Worm (Caenorhabditis elegans): ENCODE data around the gene prp-19.

prp-19 gene

ce11 chrIII:5214162-5214561 lies 42.3 kb upstream of the prp-19 start:
- TF ChIP-seq zag-1 (tag; optimal IDR thresholded peaks at IDR 0.05) (no peak), ces-1 (GFP tag; optimal IDR thresholded peaks at IDR 0.05) (no peak), unc-86 (tag; optimal IDR thresholded peaks at IDR 0.05) (no peak)

ce11 chrIII:5211137-5211648 lies 39.3 kb upstream of the prp-19 start:
- TF ChIP-seq lin-35 (GFP tag; optimal IDR thresholded peaks at IDR 0.05) (peak in 1 of 2 experiments; percentile 7), nhr-20 (tag; optimal IDR thresholded peaks at IDR 0.05) (peak; percentile 23), lsy-2 (tag; optimal IDR thresholded peaks at IDR 0.05) (peak; percentile 1 to 62), nhr-47 (tag; optimal IDR thresholded peaks at IDR 0.05) (peak; percentile 56), ztf-4 (tag; optimal IDR thresholded peaks at IDR 0.05) (peak; percentile 22), nhr-71 (tag; optimal IDR thresholded peaks at IDR 0.05) (peak; percentile 50), C16A3.4 (tag; optimal IDR thresholded peaks at IDR 0.05) (peak; percentile 6), swsn-7 (tag; optimal IDR thresholded peaks at IDR 0.05) (peak; percentile 32), nhr-19 (GFP tag; conservative IDR thresholded peaks at IDR 0.05) (peak; percentile 19; the same call in 1 of the 2 replicates), tbx-2 (tag; optimal IDR thresholded peaks at IDR 0.05) (peak; percentile 26), efl-1 (optimal IDR thresholded peaks at IDR 0.05) (peak in 1 of 2 experiments; percentile 10), efl-1 (GFP tag; optimal IDR thresholded peaks at IDR 0.05 in 1 of 2) (peak in 1 of 2 experiments; percentile 56), elt-2 (tag; optimal IDR thresholded peaks at IDR 0.05) (peak; percentile 29), blmp-1 (tag; optimal IDR thresholded peaks at IDR 0.05) (peak; percentile 2), mep-1 (tag; optimal IDR thresholded peaks at IDR 0.05) (peak; percentile 21), nhr-85 (tag) (peak; percentile 0), sup-37 (GFP tag; optimal IDR thresholded peaks at IDR 0.05) (peak; percentile 51), nhr-90 (tag; optimal IDR thresholded peaks at IDR 0.05; ENCODE audit: poor library complexity) (peak; percentile 41), xbp-1 (tag; optimal IDR thresholded peaks at IDR 0.05) (peak; percentile 26), mdl-1 (tag; optimal IDR thresholded peaks at IDR 0.05) (peak in 1 of 2 experiments; percentile 29)

ce11 chrIII:5210269-5210668 lies 38.4 kb upstream of the prp-19 start:
- TF ChIP-seq isw-1 (GFP tag; IDR thresholded peaks at IDR 0.05) (no peak), efl-1 (optimal IDR thresholded peaks at IDR 0.05) (no peak), efl-1 (GFP tag; optimal IDR thresholded peaks at IDR 0.05 in 1 of 2) (peak in 1 of 2 experiments; percentile 75)

ce11 chrIII:5208992-5209391 lies 37.1 kb upstream of the prp-19 start, which contains the start of gene syx-16:
Gene syx-16, minus strand, starts transcription at chrIII:5209109.
- TF ChIP-seq isw-1 (GFP tag; IDR thresholded peaks at IDR 0.05) (no peak), zip-4 (GFP tag; optimal IDR thresholded peaks at IDR 0.05) (no peak), lsy-2 (tag; optimal IDR thresholded peaks at IDR 0.05) (peak in 1 of 2 experiments; percentile 28)

ce11 chrIII:5206861-5207414 lies 35.1 kb upstream of the prp-19 start, which contains the start of gene morc-1:
Gene morc-1, minus strand, starts transcription at chrIII:5206911.
- TF ChIP-seq hpl-2 (GFP tag; optimal IDR thresholded peaks at IDR 0.05) (no peak), mep-1 (tag; optimal IDR thresholded peaks at IDR 0.05) (no peak), jun-1 (tag; optimal IDR thresholded peaks at IDR 0.05) (no peak), aly-2 (tag; optimal IDR thresholded peaks at IDR 0.05) (no peak), skn-1 (tag; optimal IDR thresholded peaks at IDR 0.05) (no peak), unc-130 (tag; optimal IDR thresholded peaks at IDR 0.05) (no peak), dpl-1 (GFP tag; optimal IDR thresholded peaks at IDR 0.05) (no peak), lin-35 (GFP tag; optimal IDR thresholded peaks at IDR 0.05) (no peak), egl-27 (tag; optimal IDR thresholded peaks at IDR 0.05) (no peak), Y116A8C.19 (tag; optimal IDR thresholded peaks at IDR 0.05; ENCODE audit: borderline replicate concordance) (no peak), lin-15B (tag; optimal IDR thresholded peaks at IDR 0.05) (no peak), nhr-20 (tag; optimal IDR thresholded peaks at IDR 0.05) (no peak), snu-23 (GFP tag; optimal IDR thresholded peaks at IDR 0.05) (no peak), unc-98 (GFP tag; IDR thresholded peaks at IDR 0.05) (no peak), C04F5.9 (tag; optimal IDR thresholded peaks at IDR 0.05) (no peak), efl-1 (optimal IDR thresholded peaks at IDR 0.05) (no peak), efl-1 (GFP tag; optimal IDR thresholded peaks at IDR 0.05 in 1 of 2) (no peak), unc-62 (GFP tag; optimal IDR thresholded peaks at IDR 0.05) (no peak)

Measured in whole organism, L1 larva.